Worm (Caenorhabditis elegans): ENCODE data around the gene ajm-1.

The ajm-1 gene

ce11 chrX:9150269-9150744, 67.6 kb downstream of the ajm-1 start, which contains the start of gene tmbi-4:
tmbi-4 (plus strand) TSS chrX:9150694.
- TF ChIP-seq unc-62 (GFP tag; optimal IDR thresholded peaks at IDR 0.05), result no peak

ce11 chrX:9154216-9154615, 71.5 kb downstream of the ajm-1 start, which contains the start of gene B0563.7:
B0563.7 (minus strand) TSS chrX:9154316.
- no peak for TF ChIP-seq unc-62 (GFP tag; optimal IDR thresholded peaks at IDR 0.05)

- no peak for TF ChIP-seq unc-62 (GFP tag; optimal IDR thresholded peaks at IDR 0.05)
Observed at ce11 chrX:9155751-9156150, 73.0 kb downstream of the ajm-1 start.

ce11 chrX:9161253-9161904, 78.6 kb downstream of the ajm-1 start:
- no peak for TF ChIP-seq unc-62 (GFP tag; optimal IDR thresholded peaks at IDR 0.05)

DNA sequence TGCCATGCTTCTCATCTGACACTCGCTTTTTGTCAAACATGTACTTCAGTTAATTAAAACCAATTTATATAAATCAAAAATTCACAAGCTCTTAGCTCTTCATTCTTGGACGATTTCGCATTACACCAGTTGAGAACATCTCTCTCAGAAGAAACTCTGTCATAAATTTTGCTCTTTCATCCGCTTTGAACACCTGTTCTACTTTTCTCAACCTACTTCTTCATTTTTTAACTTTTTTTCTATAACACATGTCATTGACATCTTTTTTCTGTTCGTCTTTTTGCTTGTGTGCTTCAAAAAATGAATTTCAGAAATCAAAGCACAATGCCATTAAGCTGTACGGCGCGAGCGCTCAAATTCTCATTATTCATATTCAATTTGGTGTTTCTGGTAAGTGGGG, 80.1 kb downstream of the ajm-1 start, which contains the start of gene tsp-11:
Gene tsp-11, plus strand, starts transcription at position 301 of the 400 bp plus-strand sequence.
- TF ChIP-seq unc-62 (GFP tag; optimal IDR thresholded peaks at IDR 0.05), result no peak
